Worm (Caenorhabditis elegans): ENCODE results near the gene scav-4.

ce11 chrX:12982725-12983124 is 1.1 kb downstream of the scav-4 start:
- TF ChIP-seq nhr-42 (GFP tag; IDR thresholded peaks at IDR 0.05), result no peak
- no peak for TF ChIP-seq pha-4 (GFP tag; IDR thresholded peaks at IDR 0.05)
- no peak for TF ChIP-seq pha-4 (tag; optimal IDR thresholded peaks at IDR 0.05)
- TF ChIP-seq mdt-29 (GFP tag; IDR thresholded peaks at IDR 0.05), result no peak
- no peak for TF ChIP-seq aly-2 (tag; optimal IDR thresholded peaks at IDR 0.05)
- no peak for TF ChIP-seq snpc-4 (tag; optimal IDR thresholded peaks at IDR 0.05)
- no peak for TF ChIP-seq ZK546.5 (tag; optimal IDR thresholded peaks at IDR 0.05)
- no peak for TF ChIP-seq lin-39 (tag; optimal IDR thresholded peaks at IDR 0.05)
- no peak for TF ChIP-seq mdl-1 (tag; optimal IDR thresholded peaks at IDR 0.05)
- TF ChIP-seq nhr-6 (tag; optimal IDR thresholded peaks at IDR 0.05), result no peak
- TF ChIP-seq pqm-1 (tag; optimal IDR thresholded peaks at IDR 0.05), result peak; percentile 51
- TF ChIP-seq lsy-2 (tag; optimal IDR thresholded peaks at IDR 0.05), result no peak
- TF ChIP-seq ztf-7 (tag; optimal IDR thresholded peaks at IDR 0.05), result no peak

Data from whole organism, L4 larva.